Worm (Caenorhabditis elegans) whole organism, late embryonic: Measurements from ENCODE around the gene F57B7.2.

Experiments used
- Y22D7AL.16 ChIP-seq: sonication (generic microtip); optimal IDR thresholded peaks from 2 replicates; lab custom pipeline; 2016; ENCODE audit warnings: missing genetic modification characterization, missing compliant biosample characterization
- ama-1 ChIP-seq: fragments of 150-350 bp; optimal IDR thresholded peaks from 2 replicates; lab custom pipeline; 2014
- ceh-30 ChIP-seq: fragments of 150-350 bp; optimal IDR thresholded peaks from 2 replicates; lab custom pipeline; 2014; ENCODE audit warnings: missing biosample characterization, missing genetic modification characterization
- ceh-45 ChIP-seq: fragments of 200-800 bp; sonication (Bioruptor generic); IDR thresholded peaks from 2 replicates; pipeline ENCODE4 v1.3.6; 2022; ENCODE audit warnings: missing genetic modification reagents, missing genetic modification characterization, missing compliant biosample characterization
- ets-4 ChIP-seq: sonication (generic microtip); optimal IDR thresholded peaks from 2 replicates; lab custom pipeline; 2016; ENCODE audit warnings: missing genetic modification characterization, missing compliant biosample characterization
- hlh-6 ChIP-seq: sonication (generic microtip); optimal IDR thresholded peaks from 2 replicates; lab custom pipeline; 2016; ENCODE audit warnings: missing genotype, missing genetic modification characterization, missing compliant biosample characterization
- odd-2 ChIP-seq: sonication (generic microtip); optimal IDR thresholded peaks from 2 replicates; lab custom pipeline; 2017; ENCODE audit warnings: antibody characterized with exemption, mild to moderate bottlenecking, missing genetic modification characterization, missing compliant biosample characterization

DNA sequence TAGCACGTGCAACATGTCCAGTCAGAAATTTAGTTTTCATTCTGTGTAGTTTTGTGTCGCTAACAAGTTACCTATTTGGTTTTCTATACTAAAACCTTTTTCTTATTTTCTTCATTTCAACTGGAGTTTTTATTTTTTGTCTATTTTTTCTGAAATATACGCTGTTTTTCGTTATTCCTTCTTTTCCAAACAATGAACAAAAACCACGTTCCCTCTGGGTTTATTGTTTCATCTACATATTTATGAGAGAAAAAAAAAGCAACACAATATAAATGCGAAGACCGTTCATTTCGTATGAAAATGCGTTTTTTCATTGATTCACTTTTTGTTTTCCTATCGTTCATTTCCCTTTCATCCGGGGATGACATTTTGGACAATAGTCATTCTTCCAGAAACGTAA is 36.0 kb upstream of the F57B7.2 start, which contains the start of gene T11F9.22:
- TF ChIP-seq Y22D7AL.16 = no peak
- TF ChIP-seq hlh-6 = no peak
- TF ChIP-seq odd-2 (tag; lab: Kevin White, UChicago) = no peak
- no peak for TF ChIP-seq ceh-30
- TF ChIP-seq ets-4 = no peak
- TF ChIP-seq ama-1 = no peak
- TF ChIP-seq ceh-45 (GFP tag; lab: Robert Waterston, UW) = no peak
